Worm (Caenorhabditis elegans) whole organism, L1 larva: ENCODE data around the gene irld-38.
A peak's percentile ranks its signal among the peaks of the same experiment; 100 is the strongest.

Source experiments
- C04F5.9 ChIP-seq: sonication (generic microtip); optimal IDR thresholded peaks from 2 replicates; lab custom pipeline; 2016; ENCODE audit warnings: missing genetic modification characterization, missing compliant biosample characterization
- F16B12.6 ChIP-seq: fragments of 150-350 bp; optimal IDR thresholded peaks from 2 replicates; lab custom pipeline; 2014; ENCODE audit warnings: missing biosample characterization, missing genetic modification characterization
- aly-2 ChIP-seq: fragments of 150-350 bp; optimal IDR thresholded peaks from 2 replicates; lab custom pipeline; 2014; ENCODE audit warnings: missing biosample characterization, missing genetic modification characterization
- ama-1 ChIP-seq: fragments of 150-350 bp; optimal IDR thresholded peaks from 2 replicates; lab custom pipeline; 2014
- ceh-63 ChIP-seq: fragments of 200-800 bp; sonication (Bioruptor generic); optimal IDR thresholded peaks from 2 replicates; lab custom pipeline; 2018; ENCODE audit warnings: mild to moderate bottlenecking, missing genetic modification characterization, missing compliant biosample characterization
- ceh-8 ChIP-seq: fragments of 200-800 bp; sonication (Bioruptor generic); optimal IDR thresholded peaks from 2 replicates; lab custom pipeline; 2018; ENCODE audit warnings: mild to moderate bottlenecking, missing genetic modification characterization, moderate library complexity, missing compliant biosample characterization
- ceh-88 ChIP-seq: fragments of 200-800 bp; sonication (Bioruptor generic); IDR thresholded peaks from 2 replicates; pipeline ENCODE4 v1.3.6; 2022; ENCODE audit warnings: missing genetic modification characterization, missing compliant biosample characterization
- ceh-90 ChIP-seq: sonication (generic microtip); optimal IDR thresholded peaks from 2 replicates; lab custom pipeline; 2016; ENCODE audit warnings: missing genetic modification characterization, missing compliant biosample characterization
- dpl-1 ChIP-seq, 3 experiments: fragments of 150-350 bp in 2 of 3; sonication (generic microtip) in 1 of 3; optimal IDR thresholded peaks; 2 replicates each; lab custom pipeline; 2014 to 2017; ENCODE audit warnings: missing biosample characterization in 3 of 3, missing genetic modification characterization in 3 of 3, missing genetic modification reagents in 3 of 3
- efl-1 ChIP-seq, 4 experiments: fragments of 150-350 bp; optimal IDR thresholded peaks in 3 of 4; peaks in 1 of 4; 1 replicate in 1 of 4; 2 replicates in 3 of 4; lab custom pipeline; 2014; ENCODE audit warnings: missing biosample characterization in 2 of 4, missing genetic modification characterization in 2 of 4, missing genetic modification reagents in 2 of 4
- efl-3 ChIP-seq: fragments of 200-800 bp; sonication (Bioruptor generic); optimal IDR thresholded peaks from 2 replicates; lab custom pipeline; 2018; ENCODE audit warnings: mild to moderate bottlenecking, missing genetic modification characterization, missing compliant biosample characterization
- elt-3 ChIP-seq, 6 experiments: fragments of 150-350 bp in 1 of 6; sonication (generic microtip); optimal IDR thresholded peaks; 2 replicates each; lab custom pipeline; 2017 to 2018; ENCODE audit warnings: missing biosample characterization in 6 of 6, missing genetic modification characterization in 6 of 6, inconsistent platforms in 1 of 6
- fkh-4 ChIP-seq: sonication (generic microtip); optimal IDR thresholded peaks from 2 replicates; lab custom pipeline; 2016; ENCODE audit warnings: missing compliant biosample characterization, missing genetic modification characterization, borderline replicate concordance
- fkh-8 ChIP-seq: sonication (generic microtip); optimal IDR thresholded peaks from 2 replicates; lab custom pipeline; 2016; ENCODE audit warnings: mild to moderate bottlenecking, missing genetic modification characterization, missing compliant biosample characterization
- fos-1 ChIP-seq: fragments of 150-350 bp; optimal IDR thresholded peaks from 2 replicates; lab custom pipeline; 2014; ENCODE audit warnings: missing biosample characterization, missing genetic modification characterization
- hlh-17 ChIP-seq: fragments of 200-800 bp; sonication (Bioruptor generic); optimal IDR thresholded peaks from 2 replicates; lab custom pipeline; 2018; ENCODE audit warnings: missing genetic modification characterization, mild to moderate bottlenecking, missing compliant biosample characterization, moderate library complexity, borderline replicate concordance
- hpl-2 ChIP-seq: fragments of 150-350 bp; optimal IDR thresholded peaks from 2 replicates; lab custom pipeline; 2014; ENCODE audit warnings: missing biosample characterization, missing genetic modification reagents, missing genetic modification characterization
- irx-1 ChIP-seq: sonication (generic microtip); optimal IDR thresholded peaks from 2 replicates; lab custom pipeline; 2016; ENCODE audit warnings: missing genetic modification characterization, missing compliant biosample characterization
- isw-1 ChIP-seq: fragments of 200-800 bp; sonication (Bioruptor generic); IDR thresholded peaks from 2 replicates; pipeline ENCODE4 v1.3.6; 2022; ENCODE audit warnings: missing genetic modification characterization, missing compliant biosample characterization
- lin-13 ChIP-seq: fragments of 150-350 bp; optimal IDR thresholded peaks from 2 replicates; lab custom pipeline; 2014; ENCODE audit warnings: missing biosample characterization, missing genetic modification reagents, missing genetic modification characterization
- lin-14 ChIP-seq: fragments of 200-800 bp; sonication (Bioruptor generic); optimal IDR thresholded peaks from 2 replicates; lab custom pipeline; 2018; ENCODE audit warnings: mild to moderate bottlenecking, missing genetic modification characterization, moderate library complexity, missing compliant biosample characterization
- lin-35 ChIP-seq, 2 experiments: fragments of 150-350 bp; optimal IDR thresholded peaks; 2 replicates each; lab custom pipeline; 2014; ENCODE audit warnings: missing biosample characterization in 2 of 2, missing genetic modification characterization in 2 of 2, missing genetic modification reagents in 2 of 2
- mef-2 ChIP-seq: fragments of 150-350 bp; optimal IDR thresholded peaks from 2 replicates; lab custom pipeline; 2014; ENCODE audit warnings: missing biosample characterization, missing genetic modification characterization
- mep-1 ChIP-seq: fragments of 150-350 bp; optimal IDR thresholded peaks from 2 replicates; lab custom pipeline; 2014; ENCODE audit warnings: missing biosample characterization, missing genetic modification characterization
- nhr-12 ChIP-seq: sonication (generic microtip); optimal IDR thresholded peaks from 2 replicates; lab custom pipeline; 2017; ENCODE audit warnings: missing biosample characterization, missing genetic modification characterization
- nhr-28 ChIP-seq: fragments of 150-350 bp; optimal IDR thresholded peaks from 2 replicates; lab custom pipeline; 2014; ENCODE audit warnings: missing biosample characterization, missing genetic modification characterization
- nhr-47 ChIP-seq: sonication (generic microtip); optimal IDR thresholded peaks from 2 replicates; lab custom pipeline; 2016; ENCODE audit warnings: mild to moderate bottlenecking, missing genetic modification characterization, moderate library complexity, missing compliant biosample characterization
- nhr-76 ChIP-seq: sonication (generic microtip); optimal IDR thresholded peaks from 2 replicates; lab custom pipeline; 2017; ENCODE audit warnings: missing biosample characterization, missing genetic modification characterization
- nhr-77 ChIP-seq: fragments of 150-350 bp; optimal IDR thresholded peaks from 2 replicates; lab custom pipeline; 2014; ENCODE audit warnings: missing biosample characterization, missing genetic modification characterization
- nhr-85 ChIP-seq: sonication (generic microtip); peaks from one replicate; lab custom pipeline; 2016; ENCODE audit warnings: missing genetic modification characterization, inconsistent platforms, missing compliant biosample characterization
- nhr-90 ChIP-seq: sonication (generic microtip); optimal IDR thresholded peaks from 2 replicates; lab custom pipeline; 2016; ENCODE audit warnings: mild to moderate bottlenecking, missing genetic modification characterization, missing compliant biosample characterization; ENCODE audit not compliant: poor library complexity
- pag-3 ChIP-seq: sonication (generic microtip); optimal IDR thresholded peaks from 2 replicates; lab custom pipeline; 2017; ENCODE audit warnings: missing genetic modification characterization, mild to moderate bottlenecking, missing compliant biosample characterization, antibody characterized with exemption, borderline replicate concordance; ENCODE audit not compliant: insufficient read depth
- snpc-4 ChIP-seq: fragments of 150-350 bp; optimal IDR thresholded peaks from 2 replicates; lab custom pipeline; 2014; ENCODE audit warnings: missing biosample characterization, missing genetic modification characterization
- sox-4 ChIP-seq: sonication (generic microtip); optimal IDR thresholded peaks from 2 replicates; lab custom pipeline; 2016; ENCODE audit warnings: missing genetic modification characterization, missing compliant biosample characterization
- swsn-7 ChIP-seq: sonication (generic microtip); optimal IDR thresholded peaks from 2 replicates; lab custom pipeline; 2016; ENCODE audit warnings: missing genetic modification characterization, missing compliant biosample characterization
- unc-30 ChIP-seq: sonication (generic microtip); optimal IDR thresholded peaks from 2 replicates; lab custom pipeline; 2017; ENCODE audit warnings: missing biosample characterization, missing genetic modification characterization
- unc-62 ChIP-seq: fragments of 150-350 bp; optimal IDR thresholded peaks from 2 replicates; lab custom pipeline; 2014; ENCODE audit warnings: missing biosample characterization, missing genetic modification reagents, missing genetic modification characterization
- unc-98 ChIP-seq: fragments of 200-800 bp; sonication (Bioruptor generic); IDR thresholded peaks from 2 replicates; pipeline ENCODE4 v1.3.6; 2022; ENCODE audit warnings: missing genetic modification characterization, missing compliant biosample characterization
- ztf-11 ChIP-seq, 2 experiments: sonication (generic microtip); optimal IDR thresholded peaks; 2 replicates each; lab custom pipeline; 2016 to 2017; ENCODE audit warnings: missing genetic modification characterization in 2 of 2, missing biosample characterization in 1 of 2, missing compliant biosample characterization in 1 of 2

irld-38 gene

DNA sequence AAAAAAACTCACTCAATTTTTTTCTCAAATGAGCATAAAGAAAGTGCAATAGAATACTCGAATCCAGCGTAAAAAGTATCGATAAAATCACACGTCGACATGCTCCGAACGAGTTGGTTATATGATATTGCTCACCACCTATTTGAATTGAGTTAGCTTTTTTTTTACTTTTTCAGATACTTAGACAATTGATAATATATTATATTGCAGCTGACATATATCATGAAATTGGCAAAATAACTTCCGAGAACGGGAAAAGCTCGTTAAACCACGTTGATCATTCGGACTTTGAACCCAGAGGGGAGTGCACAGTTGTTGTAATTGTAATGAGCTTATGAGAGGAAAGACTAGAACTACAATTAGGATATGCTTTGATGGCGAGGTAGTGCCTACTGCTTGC lies 21.8 kb downstream of the irld-38 start, which contains the start of gene srw-136:
Gene srw-136 (minus strand): TSS at position 101 of the 400 bp plus-strand sequence.
- no peak for TF ChIP-seq nhr-90 (tag; lab: Kevin White, UChicago)
- TF ChIP-seq swsn-7 (tag; lab: Kevin White, UChicago) = no peak
- TF ChIP-seq lin-14 (GFP tag; lab: Kevin White, UChicago) = no peak
- no peak for TF ChIP-seq nhr-85
- no peak for TF ChIP-seq elt-3 (tag; optimal IDR thresholded peaks at IDR 0.05; lab: Kevin White, UChicago)
- TF ChIP-seq hpl-2 (GFP tag; lab: Kevin White, UChicago) = no peak
- TF ChIP-seq dpl-1 (GFP tag; optimal IDR thresholded peaks at IDR 0.05; lab: Kevin White, UChicago) = no peak
- TF ChIP-seq mep-1 = no peak
- no peak for TF ChIP-seq snpc-4 (tag; lab: Kevin White, UChicago)
- TF ChIP-seq nhr-77 (tag; lab: Kevin White, UChicago) = no peak
- TF ChIP-seq nhr-28 (tag; lab: Kevin White, UChicago) = no peak
- no peak for TF ChIP-seq irx-1 (tag; lab: Kevin White, UChicago)
- TF ChIP-seq efl-3 (GFP tag; lab: Kevin White, UChicago) = no peak

DNA sequence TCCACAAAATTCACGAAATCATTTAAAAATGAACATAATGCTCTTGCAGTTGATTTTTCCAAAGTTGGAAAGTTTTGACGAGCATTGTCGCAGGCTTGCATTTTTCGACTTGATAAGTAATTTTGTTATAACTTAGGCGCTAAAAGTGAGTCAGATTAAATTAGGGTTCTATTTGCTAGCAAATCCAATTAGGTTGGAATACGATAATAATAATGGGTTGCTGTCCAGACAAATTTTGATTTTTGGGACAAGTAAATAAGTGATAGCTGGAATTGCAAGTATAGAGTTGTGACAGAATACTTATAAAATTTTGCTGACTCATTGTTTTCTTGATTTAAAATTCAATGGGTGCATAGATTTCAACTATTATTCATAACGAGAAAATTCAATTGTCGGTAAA lies 26.3 kb downstream of the irld-38 start, which contains the start of gene srw-112:
Gene srw-112 (minus strand): TSS at position 101 of the 400 bp plus-strand sequence.
- TF ChIP-seq fkh-8 = peak; percentile 0
- no peak for TF ChIP-seq sox-4 (tag; lab: Kevin White, UChicago)
- TF ChIP-seq, all 84 proteins: peak for 1

DNA sequence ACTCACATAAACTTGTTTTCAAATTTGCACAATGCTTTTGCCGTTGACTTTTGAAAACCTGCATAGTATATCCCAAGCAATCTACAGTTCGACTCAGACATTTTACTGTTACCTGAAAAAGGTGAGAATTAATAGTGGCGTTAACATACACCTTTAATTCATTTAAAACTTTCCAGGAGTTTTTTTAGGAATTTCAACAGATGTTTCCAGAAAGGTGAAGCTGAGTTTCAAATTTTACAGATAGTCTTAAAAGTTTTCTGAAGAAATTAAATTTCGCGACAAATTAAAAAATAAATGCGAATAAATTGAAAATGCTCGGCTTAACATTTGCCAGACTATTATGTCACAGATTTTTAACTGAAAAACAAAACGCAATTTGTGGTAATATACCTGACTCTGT lies 32.5 kb downstream of the irld-38 start, which contains the start of gene srw-119:
Gene srw-119 (minus strand): TSS at position 101 of the 400 bp plus-strand sequence.
- TF ChIP-seq unc-62 (GFP tag; lab: Kevin White, UChicago) = no peak
- no peak for TF ChIP-seq ceh-90 (tag; lab: Kevin White, UChicago)

DNA sequence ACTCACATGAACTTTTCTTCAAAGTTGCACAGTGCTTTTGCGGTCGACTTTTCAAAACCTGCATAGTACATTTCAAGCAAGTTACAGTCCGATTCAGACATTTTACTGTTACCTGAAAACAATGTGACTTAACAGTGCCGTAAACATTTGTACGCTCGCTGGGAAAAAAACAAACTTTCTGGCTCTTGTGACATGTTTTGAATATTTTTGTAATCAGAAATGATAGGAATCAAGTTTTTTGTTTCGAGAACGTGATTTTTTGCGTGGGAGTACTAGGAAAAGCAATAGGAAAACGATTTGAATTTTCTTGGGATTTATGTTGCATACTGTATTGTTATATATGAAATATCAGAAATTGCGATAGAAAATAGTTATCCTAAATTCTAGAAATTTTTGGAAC lies 36.1 kb downstream of the irld-38 start, which contains the start of gene srw-120:
Gene srw-120 (minus strand): TSS at position 101 of the 400 bp plus-strand sequence.
- TF ChIP-seq fkh-4 (tag; lab: Kevin White, UChicago) (no peak), efl-1 (optimal IDR thresholded peaks at IDR 0.05; lab: Kevin White, UChicago) (no peak), efl-1 (GFP tag; optimal IDR thresholded peaks at IDR 0.05 in 1 of 2; lab: Kevin White, UChicago) (no peak), dpl-1 (GFP tag; optimal IDR thresholded peaks at IDR 0.05; lab: Kevin White, UChicago) (no peak), isw-1 (GFP tag; lab: Robert Waterston, UW) (no peak), C04F5.9 (tag; lab: Kevin White, UChicago) (no peak), ceh-88 (no peak), nhr-28 (tag; lab: Kevin White, UChicago) (no peak)

DNA sequence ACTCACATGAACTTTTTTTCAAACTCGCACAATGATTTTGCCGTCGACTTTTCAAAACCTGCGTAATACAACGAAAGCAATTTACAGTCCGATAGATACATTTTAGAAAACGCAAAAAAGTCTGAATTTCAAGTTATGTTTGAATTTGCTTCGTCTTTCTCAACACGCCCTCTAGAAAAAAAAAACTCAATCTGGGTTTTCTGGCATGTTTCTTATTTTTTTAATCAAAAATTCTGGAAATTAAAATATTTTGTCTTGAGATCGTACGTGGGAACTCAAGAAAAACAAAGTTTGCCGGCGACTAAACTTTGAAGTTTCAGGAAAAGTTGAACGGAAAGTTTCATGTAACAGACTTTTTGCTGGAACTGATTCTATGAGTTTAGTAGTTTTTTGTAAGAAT lies 38.4 kb downstream of the irld-38 start, which contains the start of gene srw-115:
Gene srw-115 (minus strand): TSS at position 101 of the 400 bp plus-strand sequence.
- TF ChIP-seq F16B12.6 (tag; lab: Kevin White, UChicago) (no peak), fos-1 (tag; lab: Kevin White, UChicago) (no peak), nhr-47 (tag; lab: Kevin White, UChicago) (no peak), fkh-8 (no peak), aly-2 (tag; lab: Kevin White, UChicago) (no peak), nhr-12 (tag; lab: Kevin White, UChicago) (no peak), unc-30 (no peak), C04F5.9 (tag; lab: Kevin White, UChicago) (no peak), ztf-11 (tag; optimal IDR thresholded peaks at IDR 0.05; lab: Kevin White, UChicago) (no peak), nhr-76 (tag; lab: Kevin White, UChicago) (no peak), unc-98 (no peak), pag-3 (tag; lab: Kevin White, UChicago) (no peak), ceh-8 (GFP tag; lab: Kevin White, UChicago) (no peak), lin-35 (GFP tag; optimal IDR thresholded peaks at IDR 0.05; lab: Kevin White, UChicago) (no peak), hlh-17 (GFP tag; lab: Kevin White, UChicago) (no peak), mef-2 (no peak), lin-13 (no peak), ceh-63 (GFP tag; lab: Kevin White, UChicago) (no peak), ama-1 (lab: Kevin White, UChicago) (no peak), hpl-2 (GFP tag; lab: Kevin White, UChicago) (no peak)
